Worm (Caenorhabditis elegans) whole organism, L4 larva: ENCODE measurements around the gene bbln-1.

Experiments used
- D1046.2 ChIP-seq: fragments of 200-800 bp; sonication (Bioruptor generic); IDR thresholded peaks from 2 replicates; pipeline ENCODE4 v1.3.6; 2022; ENCODE audit warnings: missing genetic modification characterization, missing compliant biosample characterization
- F37D6.2 ChIP-seq: sonication (generic microtip); optimal IDR thresholded peaks from 2 replicates; lab custom pipeline; 2016; ENCODE audit warnings: mild to moderate bottlenecking, missing genetic modification characterization, missing compliant biosample characterization
- R02D3.7 ChIP-seq: fragments of 150-350 bp; sonication (generic microtip); optimal IDR thresholded peaks from 3 replicates; lab custom pipeline; 2014; ENCODE audit warnings: missing biosample characterization, missing genetic modification characterization
- T26A8.4 ChIP-seq: fragments of 200-800 bp; sonication (Bioruptor generic); IDR thresholded peaks from 2 replicates; pipeline ENCODE4 v1.3.6; 2022; ENCODE audit warnings: missing genetic modification characterization, missing compliant biosample characterization
- Y105C5A.15 ChIP-seq: fragments of 200-800 bp; sonication (Bioruptor generic); IDR thresholded peaks from 2 replicates; pipeline ENCODE4 v1.3.6; 2022; ENCODE audit warnings: missing genetic modification characterization, missing compliant biosample characterization
- aha-1 ChIP-seq: fragments of 150-350 bp; peaks from one replicate; lab custom pipeline; 2014; ENCODE audit warnings: missing biosample characterization, missing genetic modification characterization
- attf-4 ChIP-seq: sonication (generic microtip); optimal IDR thresholded peaks from 3 replicates; lab custom pipeline; 2017; ENCODE audit warnings: missing biosample characterization, missing genetic modification characterization
- ceh-28 ChIP-seq: fragments of 150-350 bp; optimal IDR thresholded peaks from 2 replicates; lab custom pipeline; 2014; ENCODE audit warnings: missing biosample characterization, missing genetic modification reagents, missing genetic modification characterization
- ceh-82 ChIP-seq: sonication (generic microtip); optimal IDR thresholded peaks from 2 replicates; lab custom pipeline; 2017; ENCODE audit warnings: missing biosample characterization, missing genetic modification characterization
- ces-1 ChIP-seq: fragments of 150-350 bp; sonication (generic microtip); optimal IDR thresholded peaks from 4 replicates; lab custom pipeline; 2014; ENCODE audit warnings: missing biosample characterization, missing genetic modification reagents, missing genetic modification characterization
- cey-2 ChIP-seq: sonication (generic microtip); optimal IDR thresholded peaks from 3 replicates; lab custom pipeline; 2017; ENCODE audit warnings: missing genetic modification characterization, mild to moderate bottlenecking, missing compliant biosample characterization, antibody characterized with exemption, borderline replicate concordance; ENCODE audit not compliant: insufficient read depth
- dmd-6 ChIP-seq: fragments of 200-800 bp; sonication (Bioruptor generic); IDR thresholded peaks from 2 replicates; pipeline ENCODE4 v1.3.6; 2022; ENCODE audit warnings: missing genetic modification reagents, missing genetic modification characterization, missing compliant biosample characterization
- egl-43 ChIP-seq: fragments of 200-800 bp; sonication (Bioruptor generic); IDR thresholded peaks from 2 replicates; pipeline ENCODE4 v1.3.6; 2022; ENCODE audit warnings: missing genetic modification reagents, missing genetic modification characterization, missing compliant biosample characterization
- hmg-1.1 ChIP-seq: fragments of 200-800 bp; sonication (Bioruptor generic); IDR thresholded peaks from 2 replicates; pipeline ENCODE4 v1.3.6; 2022; ENCODE audit warnings: missing genetic modification reagents, missing genetic modification characterization, missing compliant biosample characterization
- lim-7 ChIP-seq: fragments of 200-800 bp; sonication (Bioruptor generic); IDR thresholded peaks from 2 replicates; pipeline ENCODE4 v1.3.6; 2022; ENCODE audit warnings: missing genetic modification characterization, missing compliant biosample characterization
- lin-39 ChIP-seq: fragments of 150-350 bp; optimal IDR thresholded peaks from 2 replicates; lab custom pipeline; 2014; ENCODE audit warnings: missing biosample characterization, missing genetic modification reagents, missing genetic modification characterization
- lsy-2 ChIP-seq, 2 experiments: fragments of 150-350 bp in 1 of 2; sonication (generic microtip) in 1 of 2; optimal IDR thresholded peaks; 2 replicates each; lab custom pipeline; 2014 to 2017; ENCODE audit warnings: missing biosample characterization in 2 of 2, missing genetic modification characterization in 2 of 2
- madf-9 ChIP-seq: fragments of 200-800 bp; sonication (Bioruptor generic); conservative IDR thresholded peaks from 2 replicates; pipeline ENCODE4 v1.3.6; 2022; ENCODE audit warnings: missing genetic modification reagents, missing genetic modification characterization, missing compliant biosample characterization
- mdt-29 ChIP-seq: fragments of 200-800 bp; sonication (Bioruptor generic); IDR thresholded peaks from 2 replicates; pipeline ENCODE4 v1.3.6; 2022; ENCODE audit warnings: missing genetic modification reagents, missing genetic modification characterization, missing compliant biosample characterization
- mep-1 ChIP-seq: fragments of 150-350 bp; sonication (generic microtip); optimal IDR thresholded peaks from 3 replicates; lab custom pipeline; 2014; ENCODE audit warnings: missing biosample characterization, missing genetic modification characterization
- mes-2 ChIP-seq: sonication (generic microtip); optimal IDR thresholded peaks from 2 replicates; lab custom pipeline; 2016; ENCODE audit warnings: missing genotype, mild to moderate bottlenecking, missing genetic modification characterization, missing compliant biosample characterization; ENCODE audit not compliant: poor library complexity, severe bottlenecking
- mxl-2 ChIP-seq: fragments of 200-800 bp; sonication (Bioruptor generic); conservative IDR thresholded peaks from 2 replicates; pipeline ENCODE4 v1.3.6; 2022; ENCODE audit warnings: missing genetic modification reagents, missing genetic modification characterization, missing compliant biosample characterization
- mxl-3 ChIP-seq: fragments of 200-800 bp; sonication (Bioruptor generic); optimal IDR thresholded peaks from 2 replicates; lab custom pipeline; 2018; ENCODE audit warnings: mild to moderate bottlenecking, missing genetic modification characterization, missing compliant biosample characterization
- nhr-10 ChIP-seq: fragments of 150-350 bp; optimal IDR thresholded peaks from 2 replicates; lab custom pipeline; 2014; ENCODE audit warnings: missing biosample characterization, missing genetic modification characterization
- nhr-11 ChIP-seq: fragments of 150-350 bp; optimal IDR thresholded peaks from 2 replicates; lab custom pipeline; 2014; ENCODE audit warnings: missing biosample characterization, missing genetic modification characterization
- nhr-237 ChIP-seq: sonication (generic microtip); optimal IDR thresholded peaks from 2 replicates; lab custom pipeline; 2017; ENCODE audit warnings: missing biosample characterization, missing genetic modification characterization
- nhr-25 ChIP-seq: sonication (generic microtip); optimal IDR thresholded peaks from 2 replicates; lab custom pipeline; 2017; ENCODE audit warnings: missing genetic modification characterization, mild to moderate bottlenecking, missing compliant biosample characterization, antibody characterized with exemption, moderate library complexity, borderline replicate concordance; ENCODE audit not compliant: insufficient read depth
- nhr-28 ChIP-seq: fragments of 150-350 bp; optimal IDR thresholded peaks from 2 replicates; lab custom pipeline; 2014; ENCODE audit warnings: missing biosample characterization, missing genetic modification characterization
- nhr-6 ChIP-seq: fragments of 150-350 bp; optimal IDR thresholded peaks from 2 replicates; lab custom pipeline; 2014; ENCODE audit warnings: missing biosample characterization, missing genetic modification characterization
- pha-4 ChIP-seq, 2 experiments: fragments of 150-350 bp in 1 of 2; fragments of 200-800 bp in 1 of 2; sonication (Bioruptor generic) in 1 of 2; IDR thresholded peaks in 1 of 2; optimal IDR thresholded peaks in 1 of 2; 2 replicates each; pipeline versions ENCODE4 v1.3.6 to Lab custom; 2014 to 2022; ENCODE audit warnings: missing genetic modification characterization in 2 of 2, missing genetic modification reagents in 2 of 2, missing biosample characterization in 1 of 2, missing compliant biosample characterization in 1 of 2
- php-3 ChIP-seq: fragments of 200-800 bp; sonication (Bioruptor generic); IDR thresholded peaks from 2 replicates; pipeline ENCODE4 v1.3.6; 2022; ENCODE audit warnings: missing genetic modification reagents, missing genetic modification characterization, missing compliant biosample characterization
- pqm-1 ChIP-seq: sonication (generic microtip); optimal IDR thresholded peaks from 2 replicates; lab custom pipeline; 2017; ENCODE audit warnings: missing biosample characterization, missing genetic modification characterization
- rbr-2 ChIP-seq: sonication (generic microtip); optimal IDR thresholded peaks from 2 replicates; lab custom pipeline; 2016; ENCODE audit warnings: missing genotype, missing genetic modification characterization, missing compliant biosample characterization
- saeg-2 ChIP-seq: fragments of 200-800 bp; sonication (Bioruptor generic); IDR thresholded peaks from 2 replicates; pipeline ENCODE4 v1.3.6; 2022; ENCODE audit warnings: missing genetic modification reagents, missing genetic modification characterization, missing compliant biosample characterization
- set-16 ChIP-seq: fragments of 200-800 bp; sonication (Bioruptor generic); IDR thresholded peaks from 2 replicates; pipeline ENCODE4 v1.3.6; 2022; ENCODE audit warnings: missing genetic modification reagents, missing genetic modification characterization, missing compliant biosample characterization
- snpc-1.2 ChIP-seq: fragments of 200-800 bp; sonication (Bioruptor generic); IDR thresholded peaks from 2 replicates; pipeline ENCODE4 v1.3.6; 2022; ENCODE audit warnings: missing genetic modification reagents, missing genetic modification characterization, missing compliant biosample characterization
- unc-62 ChIP-seq, 3 experiments: fragments of 150-350 bp in 1 of 3; sonication (generic microtip); optimal IDR thresholded peaks in 2 of 3; peaks in 1 of 3; 1 replicate in 1 of 3; 2 replicates in 2 of 3; lab custom pipeline; 2014 to 2017; ENCODE audit warnings: missing biosample characterization in 3 of 3, missing genetic modification characterization in 3 of 3, missing genetic modification reagents in 3 of 3, missing genotype in 1 of 3
- vab-7 ChIP-seq: fragments of 200-800 bp; sonication (Bioruptor generic); IDR thresholded peaks from 2 replicates; pipeline ENCODE4 v1.3.6; 2022; ENCODE audit warnings: missing genetic modification reagents, missing genetic modification characterization, missing compliant biosample characterization
- zfp-3 ChIP-seq: fragments of 200-800 bp; sonication (Bioruptor generic); conservative IDR thresholded peaks from 2 replicates; pipeline ENCODE4 v1.3.6; 2022; ENCODE audit warnings: missing genetic modification reagents, missing genetic modification characterization, missing compliant biosample characterization
- zip-2 ChIP-seq: fragments of 150-350 bp; optimal IDR thresholded peaks from 2 replicates; lab custom pipeline; 2014; ENCODE audit warnings: missing biosample characterization, missing genetic modification characterization
- ztf-7 ChIP-seq: fragments of 150-350 bp; optimal IDR thresholded peaks from 2 replicates; lab custom pipeline; 2014; ENCODE audit warnings: missing biosample characterization, missing genetic modification characterization

The bbln-1 gene

DNA sequence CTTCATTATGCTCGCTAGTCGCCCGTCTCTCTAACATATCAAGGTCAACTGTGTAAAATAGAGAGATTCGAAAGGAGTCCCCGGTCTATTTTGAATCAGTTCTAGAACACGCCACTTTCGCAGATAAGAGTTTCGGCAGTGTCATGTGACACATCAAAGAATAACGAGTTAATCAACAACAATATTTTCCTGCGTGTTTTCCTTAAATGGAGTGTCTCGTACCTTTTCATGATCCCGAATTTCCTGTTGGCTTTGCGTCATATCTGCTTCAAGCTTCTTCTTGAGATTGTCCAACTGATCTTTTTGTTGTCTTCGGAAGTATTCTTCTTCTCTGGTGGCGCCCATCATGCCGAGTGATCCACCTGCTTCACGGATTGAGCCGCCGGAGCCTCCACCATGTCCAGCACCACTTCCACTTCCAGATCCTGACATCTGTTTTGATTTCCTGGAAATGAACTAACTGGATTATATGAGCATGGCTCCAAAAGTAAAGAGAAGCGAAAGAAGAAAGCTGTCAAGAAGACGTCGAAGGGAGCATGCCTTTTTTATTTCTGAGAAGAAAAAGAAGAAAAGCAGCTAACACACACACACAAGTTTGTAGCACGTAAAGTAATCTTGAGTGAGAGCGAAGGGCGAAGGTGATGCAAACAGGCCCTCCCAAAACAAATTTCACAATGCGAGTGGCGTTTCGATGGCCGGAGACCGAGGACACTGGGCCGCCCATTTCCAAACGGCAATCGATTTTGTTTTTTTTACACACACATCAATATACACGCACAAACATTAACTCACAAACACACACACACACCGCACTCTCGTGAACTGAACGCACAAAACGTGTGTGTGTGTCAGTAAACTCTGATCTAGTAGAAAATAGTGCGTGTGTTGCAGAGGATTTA, 36.9 kb downstream of the bbln-1 start (continued):
- TF ChIP-seq set-16 (peak; percentile 39; the same call in 1 of the 2 replicates), nhr-10 (tag; lab: Kevin White, UChicago) (peak; percentile 43), pha-4 (GFP tag; IDR thresholded peaks at IDR 0.05; lab: Robert Waterston, UW) (no peak; the same call in 1 of the 2 replicates), pha-4 (tag; optimal IDR thresholded peaks at IDR 0.05; lab: Kevin White, UChicago) (peak; percentile 46), ceh-28 (tag; lab: Kevin White, UChicago) (peak; percentile 7), attf-4 (no peak), unc-62 (GFP tag; optimal IDR thresholded peaks at IDR 0.05 in 1 of 2; lab: Kevin White, UChicago) (peak in 1 of 2 experiments; percentile 93), unc-62 (tag; optimal IDR thresholded peaks at IDR 0.05; lab: Kevin White, UChicago) (no peak), saeg-2 (GFP tag; lab: Robert Waterston, UW) (no peak), lin-39 (tag; lab: Kevin White, UChicago) (no peak), vab-7 (GFP tag; lab: Robert Waterston, UW) (no peak), nhr-237 (tag; lab: Kevin White, UChicago) (no peak), aha-1 (tag; lab: Kevin White, UChicago) (peak; percentile 89), hmg-1.1 (GFP tag; lab: Robert Waterston, UW) (no peak), nhr-25 (tag; lab: Kevin White, UChicago) (peak; percentile 54), php-3 (GFP tag; lab: Robert Waterston, UW) (peak; percentile 51; the same call in 1 of the 2 replicates), nhr-28 (tag; lab: Kevin White, UChicago) (peak; percentile 84)

DNA sequence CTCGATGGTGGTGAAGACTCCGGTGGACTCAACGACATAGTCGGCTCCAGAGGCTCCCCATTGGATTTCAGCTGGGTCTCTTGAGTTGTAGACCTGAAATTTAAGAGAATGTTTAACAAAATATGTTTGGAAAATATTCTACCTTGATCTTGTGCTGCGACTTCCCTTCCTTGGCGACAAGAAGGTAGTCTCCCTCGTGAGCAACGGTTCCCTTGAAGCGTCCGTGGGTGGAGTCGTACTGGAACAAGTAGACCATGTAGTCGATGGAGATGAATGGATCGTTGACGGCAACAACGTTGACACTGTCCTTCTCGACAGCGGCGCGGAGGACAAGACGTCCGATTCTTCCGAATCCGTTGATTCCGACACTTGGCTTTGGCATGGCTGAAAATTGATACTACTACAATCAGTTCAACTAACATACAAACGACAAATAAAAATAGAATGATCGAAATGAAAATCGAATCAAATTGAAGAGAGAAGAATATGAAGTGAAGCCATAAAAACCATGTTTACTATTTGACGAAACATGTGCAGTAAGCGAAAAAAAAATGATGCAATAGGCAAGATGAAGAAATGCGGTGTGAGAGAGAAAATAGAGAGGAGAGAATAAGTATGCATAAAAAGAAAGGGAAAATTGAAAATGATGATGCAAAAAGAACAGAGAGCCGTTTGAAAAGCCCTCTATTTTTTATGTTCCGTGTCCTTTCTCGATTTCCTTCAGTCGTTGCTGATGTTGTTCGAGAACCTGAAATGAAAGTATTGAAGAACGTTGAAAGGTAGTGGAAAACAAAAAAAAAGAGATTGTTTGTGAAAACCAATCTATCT, 37.7 kb downstream of the bbln-1 start, which contains the start of gene gpd-2:
Gene gpd-2, minus strand, starts transcription at position 384 of the 828 bp plus-strand sequence.
- TF ChIP-seq pqm-1 (tag; lab: Kevin White, UChicago) (peak; percentile 7), lim-7 (GFP tag; lab: Robert Waterston, UW) (peak; percentile 49; the same call in 1 of the 2 replicates), pha-4 (GFP tag; IDR thresholded peaks at IDR 0.05; lab: Robert Waterston, UW) (0 out of 2 replicates have a peak, but pooled peaks have one; percentile 15), pha-4 (tag; optimal IDR thresholded peaks at IDR 0.05; lab: Kevin White, UChicago) (no peak), vab-7 (GFP tag; lab: Robert Waterston, UW) (0 out of 2 replicates have a peak, but pooled peaks have one; percentile 6), egl-43 (peak; percentile 45; the same call in 1 of the 2 replicates), ztf-7 (tag; lab: Kevin White, UChicago) (peak; percentile 52), nhr-6 (tag; lab: Kevin White, UChicago) (peak; percentile 41), lsy-2 (tag; optimal IDR thresholded peaks at IDR 0.05; lab: Kevin White, UChicago) (peak in 1 of 2 experiments; percentile 29), D1046.2 (0 out of 2 replicates have a peak, but pooled peaks have one; percentile 46), mxl-2 (GFP tag; lab: Robert Waterston, UW) (no peak), ceh-82 (tag; lab: Kevin White, UChicago) (no peak), nhr-25 (tag; lab: Kevin White, UChicago) (peak; percentile 60), aha-1 (tag; lab: Kevin White, UChicago) (peak; percentile 93), zip-2 (tag; lab: Kevin White, UChicago) (peak; percentile 6), rbr-2 (no peak), dmd-6 (0 out of 2 replicates have a peak, but pooled peaks have one; percentile 6), T26A8.4 (GFP tag; lab: Robert Waterston, UW) (peak; percentile 73; the same call in 1 of the 2 replicates), snpc-1.2 (GFP tag; lab: Robert Waterston, UW) (0 out of 2 replicates have a peak, but pooled peaks have one; percentile 22), madf-9 (GFP tag; lab: Robert Waterston, UW) (no peak; the same call in 1 of the 2 replicates), F37D6.2 (tag; lab: Kevin White, UChicago) (no peak), cey-2 (tag; lab: Kevin White, UChicago) (no peak), ces-1 (GFP tag; lab: Kevin White, UChicago) (no peak), zfp-3 (GFP tag; lab: Robert Waterston, UW) (peak; percentile 81; the same call in 1 of the 2 replicates), nhr-11 (tag; lab: Kevin White, UChicago) (no peak), mep-1 (tag; lab: Kevin White, UChicago) (peak; percentile 43), mes-2 (tag; lab: Kevin White, UChicago) (peak; percentile 46), mdt-29 (peak; percentile 74), mxl-3 (no peak), saeg-2 (GFP tag; lab: Robert Waterston, UW) (0 out of 2 replicates have a peak, but pooled peaks have one; percentile 24), R02D3.7 (tag; lab: Kevin White, UChicago) (no peak), Y105C5A.15 (GFP tag; lab: Robert Waterston, UW) (0 out of 2 replicates have a peak, but pooled peaks have one; percentile 17)
